Fruit fly (Drosophila melanogaster) whole organism, embryonic: ENCODE data around the gene CG33669.

Experiments used
- CG10147 ChIP-seq: fragments of 200-800 bp; sonication (Bioruptor generic); optimal IDR thresholded peaks from 2 replicates; lab custom pipeline; 2019; ENCODE audit warnings: missing biosample characterization, mild to moderate bottlenecking, missing genetic modification characterization, moderate library complexity
- CG11247 ChIP-seq: fragments of 200-800 bp; sonication (Bioruptor generic); IDR thresholded peaks from 2 replicates; pipeline ENCODE4 v1.3.6; 2022; ENCODE audit warnings: missing biosample characterization, missing genetic modification characterization
- CG11723 ChIP-seq: fragments of 200-800 bp; sonication (Bioruptor generic); optimal IDR thresholded peaks from 2 replicates; lab custom pipeline; 2017; ENCODE audit warnings: missing biosample characterization, mild to moderate bottlenecking, missing genetic modification characterization
- CG12104 ChIP-seq: fragments of 200-800 bp; sonication (Bioruptor generic); optimal IDR thresholded peaks from 3 replicates; lab custom pipeline; 2016; ENCODE audit warnings: missing biosample characterization, missing genetic modification characterization
- CG12155 ChIP-seq: fragments of 200-800 bp; sonication (Bioruptor generic); optimal IDR thresholded peaks from 3 replicates; lab custom pipeline; 2016; ENCODE audit warnings: missing biosample characterization, missing genetic modification characterization
- CG13123 ChIP-seq: fragments of 200-800 bp; sonication (Bioruptor generic); optimal IDR thresholded peaks from 2 replicates; lab custom pipeline; 2016; ENCODE audit warnings: missing biosample characterization, missing genetic modification characterization
- CG14014 ChIP-seq: fragments of 200-800 bp; sonication (Bioruptor generic); IDR thresholded peaks from 2 replicates; pipeline ENCODE4 v1.3.6; 2022; ENCODE audit warnings: missing biosample characterization, missing genetic modification characterization
- CG15514 ChIP-seq: fragments of 200-800 bp; sonication (Bioruptor generic); optimal IDR thresholded peaks from 3 replicates; lab custom pipeline; 2017; ENCODE audit warnings: missing biosample characterization, missing genetic modification characterization, mild to moderate bottlenecking, moderate library complexity, missing genetic modification reagents
- CG15696 ChIP-seq: fragments of 200-800 bp; sonication (Bioruptor generic); optimal IDR thresholded peaks from 2 replicates; lab custom pipeline; 2019; ENCODE audit warnings: missing biosample characterization, mild to moderate bottlenecking, missing genetic modification characterization, moderate library complexity
- CG1603 ChIP-seq: fragments of 200-800 bp; sonication (Bioruptor generic); optimal IDR thresholded peaks from 2 replicates; lab custom pipeline; 2019; ENCODE audit warnings: missing biosample characterization, mild to moderate bottlenecking, missing genetic modification characterization, moderate library complexity
- CG17359 ChIP-seq: fragments of 200-800 bp; sonication (Bioruptor generic); optimal IDR thresholded peaks from 3 replicates; lab custom pipeline; 2018; ENCODE audit warnings: missing biosample characterization, mild to moderate bottlenecking, missing genetic modification characterization, moderate library complexity
- CG18599 ChIP-seq: fragments of 200-800 bp; sonication (Bioruptor generic); optimal IDR thresholded peaks from 3 replicates; lab custom pipeline; 2017; ENCODE audit warnings: missing biosample characterization, missing genetic modification characterization, mild to moderate bottlenecking, moderate library complexity, missing genetic modification reagents
- CG2678 ChIP-seq: fragments of 200-800 bp; sonication (Bioruptor generic); optimal IDR thresholded peaks from 3 replicates; lab custom pipeline; 2019; ENCODE audit warnings: missing biosample characterization, mild to moderate bottlenecking, missing genetic modification characterization, moderate library complexity
- CG43689 ChIP-seq: fragments of 200-800 bp; sonication (Bioruptor generic); IDR thresholded peaks from 2 replicates; pipeline ENCODE4 v1.3.6; 2022; ENCODE audit warnings: missing biosample characterization, missing genetic modification characterization
- CG5245 ChIP-seq: fragments of 200-800 bp; sonication (Bioruptor generic); optimal IDR thresholded peaks from 3 replicates; lab custom pipeline; 2016; ENCODE audit warnings: missing biosample characterization, missing genetic modification characterization
- CG6791 ChIP-seq: fragments of 200-800 bp; sonication (Bioruptor generic); IDR thresholded peaks from 3 replicates; pipeline ENCODE4 v1.3.6; 2022; ENCODE audit warnings: missing biosample characterization, missing genetic modification characterization; ENCODE audit not compliant: partially characterized antibody
- CG6854 ChIP-seq: fragments of 200-800 bp; sonication (Bioruptor generic); optimal IDR thresholded peaks from 3 replicates; lab custom pipeline; 2017; ENCODE audit warnings: missing biosample characterization, mild to moderate bottlenecking, missing genetic modification characterization
- CG8290 ChIP-seq, 3 experiments: fragments of 200-800 bp; sonication (Bioruptor generic); optimal IDR thresholded peaks; 2 replicates each; lab custom pipeline; 2016 to 2019; ENCODE audit warnings: missing biosample characterization in 3 of 3, missing genetic modification characterization in 3 of 3, mild to moderate bottlenecking in 2 of 3, moderate library complexity in 1 of 3
- CG9932 ChIP-seq: fragments of 200-800 bp; sonication (Bioruptor generic); IDR thresholded peaks from 2 replicates; pipeline ENCODE4 v1.3.6; 2022; ENCODE audit warnings: missing biosample characterization, missing genetic modification characterization
- Dll ChIP-seq: fragments of 200-800 bp; sonication (Bioruptor generic); IDR thresholded peaks from 4 replicates; pipeline ENCODE4 v1.3.6; 2022; ENCODE audit warnings: missing biosample characterization, missing genetic modification characterization; ENCODE audit not compliant: partially characterized antibody
- Drgx ChIP-seq: fragments of 200-800 bp; sonication (Bioruptor generic); IDR thresholded peaks from 2 replicates; pipeline ENCODE4 v1.3.6; 2022; ENCODE audit warnings: missing biosample characterization, missing genetic modification characterization
- Fer3 ChIP-seq: fragments of 200-800 bp; sonication (Bioruptor generic); optimal IDR thresholded peaks from 2 replicates; lab custom pipeline; 2018; ENCODE audit warnings: missing biosample characterization, mild to moderate bottlenecking, missing genetic modification characterization, moderate library complexity
- HLHmδ ChIP-seq: fragments of 200-800 bp; sonication (Bioruptor generic); optimal IDR thresholded peaks from 2 replicates; lab custom pipeline; 2018; ENCODE audit warnings: missing biosample characterization, mild to moderate bottlenecking, missing genetic modification characterization, moderate library complexity
- Hmr ChIP-seq: fragments of 200-800 bp; sonication (Bioruptor generic); optimal IDR thresholded peaks from 3 replicates; lab custom pipeline; 2017; ENCODE audit warnings: mild to moderate bottlenecking, missing biosample characterization, missing genetic modification reagents, missing genetic modification characterization
- Kr ChIP-seq: fragments of 200-800 bp; sonication (Bioruptor generic); optimal IDR thresholded peaks from 2 replicates; lab custom pipeline; 2017; ENCODE audit warnings: missing biosample characterization, mild to moderate bottlenecking, missing genetic modification characterization
- MBD-R2 ChIP-seq: fragments of 200-800 bp; sonication (Bioruptor generic); IDR thresholded peaks from 2 replicates; pipeline ENCODE4 v1.3.6; 2022; ENCODE audit warnings: missing biosample characterization, missing genetic modification characterization
- NfI ChIP-seq: fragments of 200-800 bp; sonication (Bioruptor generic); optimal IDR thresholded peaks from 3 replicates; lab custom pipeline; 2018; ENCODE audit warnings: missing biosample characterization, mild to moderate bottlenecking, missing genetic modification characterization, moderate library complexity
- Ravus ChIP-seq: fragments of 200-800 bp; sonication (Bioruptor generic); IDR thresholded peaks from 2 replicates; pipeline ENCODE4 v1.3.6; 2022; ENCODE audit warnings: missing biosample characterization, missing genetic modification characterization
- Stat92E ChIP-seq, 3 experiments: fragments of >200 bp in 2 of 3; fragments of 200-800 bp in 1 of 3; sonication (Bioruptor generic) in 1 of 3; optimal IDR thresholded peaks; 2 replicates each; lab custom pipeline; 2017 to 2019; ENCODE audit warnings: missing biosample characterization in 3 of 3, missing genetic modification characterization in 3 of 3, mild to moderate bottlenecking in 1 of 3, moderate library complexity in 1 of 3
- Taf1 ChIP-seq: fragments of 200-800 bp; sonication (Bioruptor generic); IDR thresholded peaks from 2 replicates; pipeline ENCODE4 v1.3.6; 2022; ENCODE audit warnings: missing biosample characterization, missing genetic modification characterization
- Xrp1 ChIP-seq: fragments of 200-800 bp; sonication (Bioruptor generic); IDR thresholded peaks from 2 replicates; pipeline ENCODE4 v1.3.6; 2022; ENCODE audit warnings: missing biosample characterization, missing genetic modification characterization
- abd-A ChIP-seq: fragments of 200-800 bp; sonication (Bioruptor generic); optimal IDR thresholded peaks from 3 replicates; lab custom pipeline; 2019; ENCODE audit warnings: missing biosample characterization, mild to moderate bottlenecking, missing genetic modification characterization, moderate library complexity
- crol ChIP-seq: fragments of 200-800 bp; sonication (Bioruptor generic); IDR thresholded peaks from 2 replicates; pipeline ENCODE4 v1.3.6; 2022; ENCODE audit warnings: missing biosample characterization, missing genetic modification characterization
- cwo ChIP-seq: fragments of 200-800 bp; sonication (Bioruptor generic); optimal IDR thresholded peaks from 3 replicates; lab custom pipeline; 2017; ENCODE audit warnings: missing biosample characterization, missing genetic modification characterization, mild to moderate bottlenecking, moderate library complexity, missing genetic modification reagents
- en ChIP-seq: fragments of 200-800 bp; sonication (Bioruptor generic); optimal IDR thresholded peaks from 2 replicates; lab custom pipeline; 2016; ENCODE audit warnings: missing biosample characterization, missing genetic modification characterization
- fru ChIP-seq: fragments of >200 bp; optimal IDR thresholded peaks from 2 replicates; lab custom pipeline; 2017
- gce ChIP-seq: fragments of 200-800 bp; sonication (Bioruptor generic); IDR thresholded peaks from 3 replicates; pipeline ENCODE4 v1.3.6; 2022; ENCODE audit warnings: missing biosample characterization, missing genetic modification characterization
- grau ChIP-seq: fragments of 200-800 bp; optimal IDR thresholded peaks from 3 replicates; lab custom pipeline; 2019; ENCODE audit warnings: missing biosample characterization, mild to moderate bottlenecking, missing genetic modification characterization, moderate library complexity
- gro ChIP-seq: fragments of 200-800 bp; sonication (Bioruptor generic); optimal IDR thresholded peaks from 2 replicates; lab custom pipeline; 2016; ENCODE audit warnings: missing biosample characterization, missing genetic modification characterization
- mam ChIP-seq: fragments of 200-800 bp; sonication (Bioruptor generic); optimal IDR thresholded peaks from 3 replicates; lab custom pipeline; 2016; ENCODE audit warnings: missing biosample characterization, missing genetic modification characterization
- mirr ChIP-seq: fragments of 200-800 bp; sonication (Bioruptor generic); optimal IDR thresholded peaks from 3 replicates; lab custom pipeline; 2018; ENCODE audit warnings: missing biosample characterization, mild to moderate bottlenecking, missing genetic modification characterization
- otp ChIP-seq: fragments of 200-800 bp; sonication (Bioruptor generic); IDR thresholded peaks from 3 replicates; pipeline ENCODE4, ENCODE4 v1.3.6; 2022; ENCODE audit warnings: missing biosample characterization, missing genetic modification characterization
- pan ChIP-seq, 4 experiments: fragments of >200 bp in 3 of 4; fragments of 200-800 bp in 1 of 4; sonication (Bioruptor generic) in 1 of 4; optimal IDR thresholded peaks in 3 of 4; IDR thresholded peaks in 1 of 4; 2 replicates each; pipeline versions ENCODE4 v1.3.6 to Lab custom; 2017 to 2022; ENCODE audit warnings: missing biosample characterization in 2 of 4, missing genetic modification characterization in 2 of 4, mixed read lengths in 1 of 4
- prd ChIP-seq, 3 experiments: fragments of >200 bp in 2 of 3; fragments of 200-800 bp in 1 of 3; sonication (Bioruptor generic) in 1 of 3; optimal IDR thresholded peaks in 2 of 3; IDR thresholded peaks in 1 of 3; 2 replicates in 2 of 3; 3 replicates in 1 of 3; pipeline versions ENCODE4 v1.3.6 to Lab custom; 2017 to 2022; ENCODE audit warnings: missing biosample characterization in 1 of 3, missing genetic modification characterization in 1 of 3
- row ChIP-seq: fragments of 200-800 bp; sonication (Bioruptor generic); IDR thresholded peaks from 3 replicates; pipeline ENCODE4 v1.3.6; 2022; ENCODE audit warnings: missing biosample characterization, missing genetic modification characterization
- schlank ChIP-seq: fragments of 200-800 bp; sonication (Bioruptor generic); optimal IDR thresholded peaks from 2 replicates; lab custom pipeline; 2018; ENCODE audit warnings: missing biosample characterization, mild to moderate bottlenecking, missing genetic modification characterization
- slbo ChIP-seq: fragments of 200-800 bp; sonication (Bioruptor generic); IDR thresholded peaks from 2 replicates; pipeline ENCODE4 v1.3.6; 2022; ENCODE audit warnings: missing biosample characterization, missing genetic modification characterization
- sna ChIP-seq: fragments of 200-800 bp; sonication (Bioruptor generic); IDR thresholded peaks from 2 replicates; pipeline ENCODE4 v1.3.6; 2022; ENCODE audit warnings: missing biosample characterization, missing genetic modification characterization; ENCODE audit not compliant: partially characterized antibody

CG33669 gene

dm6 chrX:6356748-6357397 lies 43.0 kb downstream of the CG33669 start (continued):
- TF ChIP-seq prd (optimal IDR thresholded peaks at IDR 0.05; lab: Kevin White, UChicago) = no peak
- no peak for TF ChIP-seq prd (GFP tag; IDR thresholded peaks at IDR 0.05; lab: Robert Waterston, UW)
- no peak for TF ChIP-seq Stat92E (GFP tag; optimal IDR thresholded peaks at IDR 0.05; lab: Kevin White, UChicago)
- TF ChIP-seq pan (optimal IDR thresholded peaks at IDR 0.05; lab: Kevin White, UChicago) = no peak
- TF ChIP-seq pan (GFP tag; optimal IDR thresholded peaks at IDR 0.05 in 1 of 2, IDR thresholded peaks at IDR 0.05 in 1 of 2) = peak in 1 of 2 experiments; percentile 25
- TF ChIP-seq CG15696 (tag; lab: Kevin White, UChicago) = no peak
- TF ChIP-seq sna (GFP tag; lab: Robert Waterston, UW) = no peak
- peak; percentile 44 for TF ChIP-seq CG2678
- TF ChIP-seq slbo (GFP tag; lab: Robert Waterston, UW) = 0 out of 2 replicates have a peak, but pooled peaks have one; percentile 21
- no peak for TF ChIP-seq mam (GFP tag; lab: Kevin White, UChicago)
- TF ChIP-seq CG43689 = no peak
- peak; percentile 4 for TF ChIP-seq NfI (GFP tag; lab: Kevin White, UChicago)
- no peak for TF ChIP-seq Fer3
- no peak for TF ChIP-seq CG1603
- TF ChIP-seq row = peak; percentile 67
- 0 out of 2 replicates have a peak, but pooled peaks have one; percentile 25 for TF ChIP-seq CG9932 (GFP tag; lab: Robert Waterston, UW)
- TF ChIP-seq CG17359 (tag; lab: Kevin White, UChicago) = peak; percentile 9
- TF ChIP-seq Taf1 (GFP tag; lab: Robert Waterston, UW) = no peak
- TF ChIP-seq CG10147 = no peak
- no peak for TF ChIP-seq otp (GFP tag; lab: Robert Waterston, UW)
- TF ChIP-seq CG11247 (GFP tag; lab: Robert Waterston, UW) = no peak
- no peak for TF ChIP-seq HLHmδ (GFP tag; lab: Kevin White, UChicago)
- TF ChIP-seq CG6791 = no peak
- TF ChIP-seq MBD-R2 = no peak
- TF ChIP-seq CG18599 (GFP tag; lab: Kevin White, UChicago) = peak; percentile 3
- no peak for TF ChIP-seq Ravus (GFP tag; lab: Robert Waterston, UW)
- TF ChIP-seq fru = no peak
- TF ChIP-seq Drgx (GFP tag; lab: Robert Waterston, UW) = peak; percentile 54
- no peak for TF ChIP-seq Dll (GFP tag; lab: Robert Waterston, UW)
- peak; percentile 92 for TF ChIP-seq cwo (GFP tag; lab: Kevin White, UChicago)
- TF ChIP-seq CG12155 (GFP tag; lab: Kevin White, UChicago) = no peak
- TF ChIP-seq Hmr (GFP tag; lab: Kevin White, UChicago) = peak; percentile 31
- TF ChIP-seq abd-A (tag; lab: Kevin White, UChicago) = peak; percentile 15
- TF ChIP-seq gro = no peak
- no peak for TF ChIP-seq CG11723 (GFP tag; lab: Kevin White, UChicago)
- TF ChIP-seq schlank = no peak
- TF ChIP-seq gce (GFP tag; lab: Robert Waterston, UW) = no peak
- TF ChIP-seq grau (tag; lab: Kevin White, UChicago) = peak; percentile 61
- TF ChIP-seq CG13123 = no peak
- peak; percentile 42; the same call in 1 of the 2 replicates for TF ChIP-seq Xrp1
- peak; percentile 95 for TF ChIP-seq crol (GFP tag; lab: Robert Waterston, UW)
- TF ChIP-seq CG6854 (GFP tag; lab: Kevin White, UChicago) = peak; percentile 5
- peak; percentile 2 for TF ChIP-seq CG15514
- TF ChIP-seq CG12104 = no peak
- TF ChIP-seq mirr (GFP tag; lab: Kevin White, UChicago) = peak; percentile 95
- TF ChIP-seq CG14014 = no peak
- no peak for TF ChIP-seq CG5245 (GFP tag; lab: Kevin White, UChicago)
- TF ChIP-seq CG8290 (GFP tag; optimal IDR thresholded peaks at IDR 0.05; lab: Kevin White, UChicago) = no peak
- no peak for TF ChIP-seq CG8290 (tag; optimal IDR thresholded peaks at IDR 0.05; lab: Kevin White, UChicago)
- no peak for TF ChIP-seq en (GFP tag; lab: Kevin White, UChicago)
- no peak for TF ChIP-seq Kr (GFP tag; lab: Kevin White, UChicago)
